2 fruit fly cellular contexts compared by ENCODE assay signal in the genomic region with DNA sequence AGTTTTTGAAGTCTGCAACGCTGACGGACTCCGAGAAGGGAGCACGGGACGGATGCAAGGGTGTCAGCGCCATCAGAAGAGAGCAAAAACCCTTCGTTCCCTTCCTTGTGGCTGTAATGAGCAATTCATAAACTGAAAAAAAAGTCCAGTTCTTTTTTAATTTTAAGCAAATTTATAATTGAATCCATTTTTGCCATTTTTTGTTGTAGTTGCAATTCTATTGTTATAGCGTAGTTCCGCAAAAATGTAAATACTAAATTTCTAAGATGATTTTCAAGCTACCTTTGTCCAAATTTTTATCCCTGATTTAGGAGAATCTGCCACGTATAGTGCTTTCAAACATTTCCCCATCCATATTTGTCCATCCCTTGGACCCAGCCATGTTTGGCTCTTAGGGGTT.
TF ChIP-seq lines count a peak whose summit lies in the region.

No protein-coding gene starts in this region.

- TF ChIP-seq CTCF in whole organism, embryonic (GFP tag; optimal IDR thresholded peaks at IDR 0.05; lab: Kevin White, UChicago): no peak

TF ChIP-seq in whole organism, embryonic, 481 proteins besides CTCF, POLR2A, EP300 and RAD21 (continues in another document):
- TF ChIP-seq Hr78 (GFP tag; optimal IDR thresholded peaks at IDR 0.05; lab: Kevin White, UChicago) (no peak), Ravus (GFP tag; IDR thresholded peaks at IDR 0.05; lab: Robert Waterston, UW) (no peak), CG17912 (GFP tag; optimal IDR thresholded peaks at IDR 0.05; lab: Kevin White, UChicago) (no peak), CG5953 (GFP tag; IDR thresholded peaks at IDR 0.05; lab: Robert Waterston, UW) (no peak), mirr (GFP tag; optimal IDR thresholded peaks at IDR 0.05; lab: Kevin White, UChicago) (no peak), Hr51 (GFP tag; optimal IDR thresholded peaks at IDR 0.05; lab: Kevin White, UChicago) (peak in 1 of 2 experiments; percentile 19), dmrt99B (tag; optimal IDR thresholded peaks at IDR 0.05; lab: Kevin White, UChicago) (peak; percentile 31), B-H2 (GFP tag; optimal IDR thresholded peaks at IDR 0.05; lab: Kevin White, UChicago) (no peak), prd (optimal IDR thresholded peaks at IDR 0.05; lab: Kevin White, UChicago) (no peak), prd (GFP tag; IDR thresholded peaks at IDR 0.05; lab: Robert Waterston, UW) (peak; percentile 7; the same call in 1 of the 3 replicates), CG11504 (tag; optimal IDR thresholded peaks at IDR 0.05; lab: Kevin White, UChicago) (peak; percentile 49), dpn (GFP tag; optimal IDR thresholded peaks at IDR 0.05; lab: Kevin White, UChicago) (no peak), CG17385 (GFP tag; optimal IDR thresholded peaks at IDR 0.05; lab: Kevin White, UChicago) (no peak), Dip2 (GFP tag; IDR thresholded peaks at IDR 0.05; lab: Robert Waterston, UW) (no peak), CG12391 (tag; optimal IDR thresholded peaks at IDR 0.05; lab: Kevin White, UChicago) (peak; percentile 14), Chrac-16 (GFP tag; optimal IDR thresholded peaks at IDR 0.05; lab: Kevin White, UChicago) (no peak), Rfx (GFP tag; IDR thresholded peaks at IDR 0.05; lab: Robert Waterston, UW) (no peak), CG30403 (GFP tag; optimal IDR thresholded peaks at IDR 0.05; lab: Kevin White, UChicago) (peak; percentile 8), Hey (tag; optimal IDR thresholded peaks at IDR 0.05; lab: Kevin White, UChicago) (no peak), CG15073 (GFP tag; optimal IDR thresholded peaks at IDR 0.05; lab: Kevin White, UChicago) (no peak), Optix (GFP tag; IDR thresholded peaks at IDR 0.05; lab: Robert Waterston, UW) (no peak), fd96Cb (tag; optimal IDR thresholded peaks at IDR 0.05; lab: Kevin White, UChicago) (peak; percentile 27), aop (GFP tag; IDR thresholded peaks at IDR 0.05; lab: Robert Waterston, UW) (no peak), CG8478 (optimal IDR thresholded peaks at IDR 0.05; lab: Kevin White, UChicago) (no peak), Camta (GFP tag; optimal IDR thresholded peaks at IDR 0.05; lab: Kevin White, UChicago) (no peak), Gsc (GFP tag; IDR thresholded peaks at IDR 0.05; lab: Robert Waterston, UW) (no peak), en (GFP tag; optimal IDR thresholded peaks at IDR 0.05; lab: Kevin White, UChicago) (no peak), grau (tag; optimal IDR thresholded peaks at IDR 0.05; lab: Kevin White, UChicago) (peak; percentile 10), slbo (GFP tag; IDR thresholded peaks at IDR 0.05; lab: Robert Waterston, UW) (no peak), ase (GFP tag; IDR thresholded peaks at IDR 0.05; lab: Robert Waterston, UW) (no peak), HmgD (GFP tag; optimal IDR thresholded peaks at IDR 0.05; lab: Kevin White, UChicago) (no peak), CG12769 (tag; optimal IDR thresholded peaks at IDR 0.05; lab: Kevin White, UChicago) (no peak), hb (GFP tag; IDR thresholded peaks at IDR 0.05; lab: Robert Waterston, UW; ENCODE audit: partially characterized antibody) (no peak), Dref (GFP tag; IDR thresholded peaks at IDR 0.05; lab: Robert Waterston, UW) (no peak), HHEX (GFP tag; optimal IDR thresholded peaks at IDR 0.05; lab: Kevin White, UChicago) (no peak), Sox100B (GFP tag; optimal IDR thresholded peaks at IDR 0.05; lab: Kevin White, UChicago) (no peak), CG4707 (GFP tag; optimal IDR thresholded peaks at IDR 0.05; lab: Kevin White, UChicago) (no peak), zfh1 (GFP tag; IDR thresholded peaks at IDR 0.05; lab: Robert Waterston, UW) (no peak), NK7.1 (GFP tag; optimal IDR thresholded peaks at IDR 0.05; lab: Kevin White, UChicago) (no peak), sna (GFP tag; IDR thresholded peaks at IDR 0.05; lab: Robert Waterston, UW; ENCODE audit: partially characterized antibody) (no peak), CG4360 (GFP tag; IDR thresholded peaks at IDR 0.05; lab: Robert Waterston, UW) (no peak), NC2α (GFP tag; optimal IDR thresholded peaks at IDR 0.05; lab: Kevin White, UChicago) (no peak), Usf (GFP tag; optimal IDR thresholded peaks at IDR 0.05; lab: Kevin White, UChicago) (no peak), eyg (GFP tag; optimal IDR thresholded peaks at IDR 0.05; lab: Kevin White, UChicago) (no peak), repo (GFP tag; optimal IDR thresholded peaks at IDR 0.05; lab: Kevin White, UChicago) (no peak), Dbx (GFP tag; IDR thresholded peaks at IDR 0.05; lab: Robert Waterston, UW) (no peak)

TF ChIP-seq in whole organism, prepupa, 60 proteins besides CTCF, POLR2A, EP300 and RAD21:
- TF ChIP-seq Blimp-1 (GFP tag; optimal IDR thresholded peaks at IDR 0.05; lab: Kevin White, UChicago): no peak
- no peak for TF ChIP-seq dsx (GFP tag; optimal IDR thresholded peaks at IDR 0.05; lab: Kevin White, UChicago; ENCODE audit: poor library complexity, severe bottlenecking)
- TF ChIP-seq CG11902 (GFP tag; optimal IDR thresholded peaks at IDR 0.05; lab: Kevin White, UChicago): no peak
- TF ChIP-seq fkh (GFP tag; optimal IDR thresholded peaks at IDR 0.05; lab: Kevin White, UChicago): no peak
- peak; percentile 58 for TF ChIP-seq Eip78C (GFP tag; lab: Kevin White, UChicago)
- TF ChIP-seq svp (GFP tag; lab: Kevin White, UChicago): peak; percentile 59
